Fruit fly (Drosophila melanogaster) whole organism, prepupa: ENCODE data around the gene Pgant8.

Experiments used
- Blimp-1 ChIP-seq: fragments of 200-800 bp; sonication (Bioruptor generic); optimal IDR thresholded peaks from 3 replicates; lab custom pipeline; 2017; ENCODE audit warnings: missing biosample characterization, missing genetic modification characterization, mild to moderate bottlenecking, moderate library complexity, missing genetic modification reagents
- CG10631 ChIP-seq: fragments of 200-800 bp; sonication (Bioruptor generic); optimal IDR thresholded peaks from 2 replicates; lab custom pipeline; 2016; ENCODE audit warnings: missing biosample characterization, missing genetic modification characterization
- CG10669 ChIP-seq: fragments of 200-800 bp; sonication (Bioruptor generic); optimal IDR thresholded peaks from 3 replicates; lab custom pipeline; 2018; ENCODE audit warnings: missing biosample characterization, mild to moderate bottlenecking, missing genetic modification characterization, moderate library complexity
- CG11294 ChIP-seq: fragments of 200-800 bp; sonication (Bioruptor generic); IDR thresholded peaks from 2 replicates; pipeline ENCODE4 v1.3.6; 2022; ENCODE audit warnings: missing biosample characterization, missing genetic modification characterization
- CG11762 ChIP-seq: fragments of 200-800 bp; sonication (Bioruptor generic); optimal IDR thresholded peaks from 3 replicates; lab custom pipeline; 2016; ENCODE audit warnings: missing biosample characterization, missing genetic modification characterization; ENCODE audit not compliant: insufficient read depth
- CG15336 ChIP-seq: fragments of 200-800 bp; sonication (Bioruptor generic); IDR thresholded peaks from 2 replicates; pipeline ENCODE4 v1.3.6; 2022; ENCODE audit warnings: missing biosample characterization, missing genetic modification characterization
- CG1621 ChIP-seq: fragments of 200-800 bp; sonication (Bioruptor generic); optimal IDR thresholded peaks from 3 replicates; lab custom pipeline; 2018; ENCODE audit warnings: missing biosample characterization, mild to moderate bottlenecking, missing genetic modification characterization
- CG16779 ChIP-seq: fragments of 200-800 bp; sonication (Bioruptor generic); optimal IDR thresholded peaks from 3 replicates; lab custom pipeline; 2017; ENCODE audit warnings: missing biosample characterization, mild to moderate bottlenecking, missing genetic modification characterization
- CG3032 ChIP-seq: fragments of 200-800 bp; optimal IDR thresholded peaks from 2 replicates; lab custom pipeline; 2019; ENCODE audit warnings: missing biosample characterization, mild to moderate bottlenecking, missing genetic modification characterization, moderate library complexity
- CG31627 ChIP-seq: fragments of 200-800 bp; sonication (Bioruptor generic); optimal IDR thresholded peaks from 3 replicates; lab custom pipeline; 2016; ENCODE audit warnings: missing biosample characterization, missing genetic modification characterization
- CG32006 ChIP-seq: fragments of 200-800 bp; sonication (Bioruptor generic); optimal IDR thresholded peaks from 3 replicates; lab custom pipeline; 2017; ENCODE audit warnings: missing biosample characterization, mild to moderate bottlenecking, missing genetic modification characterization
- CG34406 ChIP-seq: fragments of 200-800 bp; sonication (Bioruptor generic); optimal IDR thresholded peaks from 3 replicates; lab custom pipeline; 2016; ENCODE audit warnings: missing biosample characterization, missing genetic modification characterization
- CG3919 ChIP-seq: fragments of 200-800 bp; sonication (Bioruptor generic); optimal IDR thresholded peaks from 3 replicates; lab custom pipeline; 2016; ENCODE audit warnings: missing biosample characterization, missing genetic modification characterization
- CG4318 ChIP-seq: fragments of 200-800 bp; sonication (Bioruptor generic); optimal IDR thresholded peaks from 3 replicates; lab custom pipeline; 2017; ENCODE audit warnings: missing biosample characterization, mild to moderate bottlenecking, missing genetic modification characterization
- CG6163 ChIP-seq: fragments of 200-800 bp; sonication (Bioruptor generic); IDR thresholded peaks from 3 replicates; pipeline ENCODE4 v1.3.6; 2022; ENCODE audit warnings: missing biosample characterization, missing genetic modification characterization
- CG6276 ChIP-seq: fragments of 200-800 bp; sonication (Bioruptor generic); optimal IDR thresholded peaks from 2 replicates; lab custom pipeline; 2017; ENCODE audit warnings: missing biosample characterization, mild to moderate bottlenecking, missing genetic modification characterization
- CG6792 ChIP-seq: fragments of 200-800 bp; sonication (Bioruptor generic); optimal IDR thresholded peaks from 3 replicates; lab custom pipeline; 2016; ENCODE audit warnings: missing biosample characterization, missing genetic modification characterization
- CG6808 ChIP-seq: fragments of 200-800 bp; sonication (Bioruptor generic); optimal IDR thresholded peaks from 3 replicates; lab custom pipeline; 2017; ENCODE audit warnings: missing biosample characterization, missing genetic modification characterization, mild to moderate bottlenecking, moderate library complexity, missing genetic modification reagents
- CG6854 ChIP-seq: fragments of 200-800 bp; sonication (Bioruptor generic); optimal IDR thresholded peaks from 2 replicates; lab custom pipeline; 2017; ENCODE audit warnings: missing biosample characterization, mild to moderate bottlenecking, missing genetic modification characterization
- CG7368 ChIP-seq: fragments of 200-800 bp; sonication (Bioruptor generic); optimal IDR thresholded peaks from 3 replicates; lab custom pipeline; 2016; ENCODE audit warnings: missing biosample characterization, missing genetic modification characterization
- CG8119 ChIP-seq: fragments of 200-800 bp; sonication (Bioruptor generic); IDR thresholded peaks from 3 replicates; pipeline ENCODE4 v1.3.6; 2022; ENCODE audit warnings: missing biosample characterization, missing genetic modification characterization
- CG8319 ChIP-seq: fragments of 200-800 bp; sonication (Bioruptor generic); optimal IDR thresholded peaks from 3 replicates; lab custom pipeline; 2016; ENCODE audit warnings: missing biosample characterization, missing genetic modification characterization
- CG8632 ChIP-seq: fragments of 200-800 bp; sonication (Bioruptor generic); optimal IDR thresholded peaks from 3 replicates; lab custom pipeline; 2016; ENCODE audit warnings: missing biosample characterization, missing genetic modification characterization
- CG9139 ChIP-seq: fragments of 200-800 bp; sonication (Bioruptor generic); optimal IDR thresholded peaks from 3 replicates; lab custom pipeline; 2017; ENCODE audit warnings: missing biosample characterization, mild to moderate bottlenecking, missing genetic modification characterization
- Eip75B ChIP-seq: fragments of 200-800 bp; sonication (Bioruptor generic); optimal IDR thresholded peaks from 3 replicates; lab custom pipeline; 2016; ENCODE audit warnings: missing biosample characterization, missing genetic modification characterization
- Eip78C ChIP-seq: fragments of 200-800 bp; sonication (Bioruptor generic); peaks from one replicate; lab custom pipeline; 2016; ENCODE audit warnings: missing biosample characterization, missing genetic modification characterization
- Gug ChIP-seq: fragments of 200-800 bp; sonication (Bioruptor generic); IDR thresholded peaks from 2 replicates; pipeline ENCODE4 v1.3.6; 2022; ENCODE audit warnings: missing biosample characterization, missing genetic modification characterization
- Hr38 ChIP-seq: sonication (Bioruptor generic); optimal IDR thresholded peaks from 2 replicates; lab custom pipeline; 2016; ENCODE audit warnings: missing biosample characterization, missing genetic modification characterization
- Hr4 ChIP-seq: fragments of 200-800 bp; sonication (Bioruptor generic); optimal IDR thresholded peaks from 3 replicates; lab custom pipeline; 2016; ENCODE audit warnings: missing biosample characterization, missing genetic modification characterization
- Lpt ChIP-seq: fragments of 200-800 bp; sonication (Bioruptor generic); optimal IDR thresholded peaks from 3 replicates; lab custom pipeline; 2016; ENCODE audit warnings: missing biosample characterization, missing genetic modification characterization
- Met ChIP-seq: fragments of 200-800 bp; sonication (Bioruptor generic); optimal IDR thresholded peaks from 3 replicates; lab custom pipeline; 2016; ENCODE audit warnings: missing biosample characterization, missing genetic modification characterization
- Smox ChIP-seq: fragments of 200-800 bp; sonication (Bioruptor generic); optimal IDR thresholded peaks from 3 replicates; lab custom pipeline; 2016; ENCODE audit warnings: missing biosample characterization, missing genetic modification characterization
- Sox102F ChIP-seq: fragments of 200-800 bp; sonication (Bioruptor generic); optimal IDR thresholded peaks from 2 replicates; lab custom pipeline; 2016; ENCODE audit warnings: missing biosample characterization, mild to moderate bottlenecking, missing genetic modification characterization
- Sox14 ChIP-seq: fragments of 200-800 bp; sonication (Bioruptor generic); optimal IDR thresholded peaks from 3 replicates; lab custom pipeline; 2016; ENCODE audit warnings: missing biosample characterization, missing genetic modification characterization
- Sox15 ChIP-seq: fragments of 200-800 bp; sonication (Bioruptor generic); optimal IDR thresholded peaks from 3 replicates; lab custom pipeline; 2016; ENCODE audit warnings: missing biosample characterization, missing genetic modification characterization
- achi ChIP-seq: fragments of 200-800 bp; sonication (Bioruptor generic); optimal IDR thresholded peaks from 3 replicates; lab custom pipeline; 2016; ENCODE audit warnings: missing biosample characterization, missing genetic modification characterization
- acj6 ChIP-seq: fragments of 200-800 bp; sonication (Bioruptor generic); optimal IDR thresholded peaks from 3 replicates; lab custom pipeline; 2016; ENCODE audit warnings: missing biosample characterization, missing genetic modification characterization
- cyc ChIP-seq: fragments of 200-800 bp; sonication (Bioruptor generic); optimal IDR thresholded peaks from 3 replicates; lab custom pipeline; 2016; ENCODE audit warnings: missing biosample characterization, missing genetic modification characterization
- dsx ChIP-seq: fragments of 200-800 bp; optimal IDR thresholded peaks from 3 replicates; lab custom pipeline; 2019; ENCODE audit warnings: missing biosample characterization, mild to moderate bottlenecking, missing genetic modification characterization, moderate library complexity; ENCODE audit not compliant: poor library complexity, severe bottlenecking
- eg ChIP-seq: fragments of 200-800 bp; sonication (Bioruptor generic); IDR thresholded peaks from 3 replicates; pipeline ENCODE4 v1.3.6; 2022; ENCODE audit warnings: missing biosample characterization, missing genetic modification characterization
- esn ChIP-seq: fragments of 200-800 bp; sonication (Bioruptor generic); optimal IDR thresholded peaks from 2 replicates; lab custom pipeline; 2016; ENCODE audit warnings: missing biosample characterization, mild to moderate bottlenecking, missing genetic modification characterization, moderate library complexity
- fd59A ChIP-seq: fragments of 200-800 bp; sonication (Bioruptor generic); optimal IDR thresholded peaks from 2 replicates; lab custom pipeline; 2017; ENCODE audit warnings: missing biosample characterization, mild to moderate bottlenecking, missing genetic modification characterization, missing genetic modification reagents
- fd85E ChIP-seq: fragments of 200-800 bp; sonication (Bioruptor generic); optimal IDR thresholded peaks from 3 replicates; lab custom pipeline; 2016; ENCODE audit warnings: missing biosample characterization, missing genetic modification characterization
- fkh ChIP-seq: fragments of 200-800 bp; sonication (Bioruptor generic); optimal IDR thresholded peaks from 3 replicates; lab custom pipeline; 2017; ENCODE audit warnings: missing biosample characterization, mild to moderate bottlenecking, missing genetic modification characterization, moderate library complexity
- net ChIP-seq: fragments of 200-800 bp; sonication (Bioruptor generic); optimal IDR thresholded peaks from 3 replicates; lab custom pipeline; 2016; ENCODE audit warnings: missing biosample characterization, missing genetic modification characterization
- pdm3 ChIP-seq: fragments of 200-800 bp; sonication (Bioruptor generic); optimal IDR thresholded peaks from 3 replicates; lab custom pipeline; 2016; ENCODE audit warnings: missing biosample characterization, missing genetic modification characterization
- salr ChIP-seq, 2 experiments: fragments of 200-800 bp; sonication (Bioruptor generic); optimal IDR thresholded peaks; 3 replicates each; lab custom pipeline; 2016 to 2018; ENCODE audit warnings: missing biosample characterization in 2 of 2, missing genetic modification characterization in 2 of 2, mild to moderate bottlenecking in 1 of 2
- spab ChIP-seq: fragments of 200-800 bp; sonication (Bioruptor generic); optimal IDR thresholded peaks from 2 replicates; lab custom pipeline; 2017; ENCODE audit warnings: missing biosample characterization, mild to moderate bottlenecking, missing genetic modification characterization, missing genetic modification reagents
- svp ChIP-seq: fragments of 200-800 bp; sonication (Bioruptor generic); peaks from one replicate; lab custom pipeline; 2016; ENCODE audit warnings: missing biosample characterization, missing genetic modification characterization
- topi ChIP-seq: fragments of 200-800 bp; sonication (Bioruptor generic); optimal IDR thresholded peaks from 3 replicates; lab custom pipeline; 2016; ENCODE audit warnings: missing biosample characterization, missing genetic modification characterization
- vri ChIP-seq: fragments of 200-800 bp; sonication (Bioruptor generic); optimal IDR thresholded peaks from 3 replicates; lab custom pipeline; 2016; ENCODE audit warnings: missing biosample characterization, mild to moderate bottlenecking, missing genetic modification characterization

Pgant8 gene

dm6 chr3L:15692794-15693532 lies 9.3 kb downstream of the Pgant8 start:
- TF ChIP-seq CG7368 (GFP tag; lab: Kevin White, UChicago) (no peak), Eip78C (GFP tag; lab: Kevin White, UChicago) (peak; percentile 87), CG34406 (GFP tag; lab: Kevin White, UChicago) (peak; percentile 54), fd59A (no peak), Blimp-1 (GFP tag; lab: Kevin White, UChicago) (no peak), net (GFP tag; lab: Kevin White, UChicago) (no peak), CG8632 (GFP tag; lab: Kevin White, UChicago) (peak; percentile 56), CG1621 (tag; lab: Kevin White, UChicago) (no peak), CG8119 (GFP tag; lab: Robert Waterston, UW) (no peak), dsx (GFP tag; lab: Kevin White, UChicago) (no peak), Lpt (GFP tag; lab: Kevin White, UChicago) (no peak), CG11762 (GFP tag; lab: Kevin White, UChicago) (peak; percentile 51), Sox102F (GFP tag; lab: Kevin White, UChicago) (no peak), svp (GFP tag; lab: Kevin White, UChicago) (peak; percentile 67), CG11294 (GFP tag; lab: Robert Waterston, UW) (no peak), fd85E (GFP tag; lab: Kevin White, UChicago) (no peak), Sox14 (GFP tag; lab: Kevin White, UChicago) (no peak), achi (GFP tag; lab: Kevin White, UChicago) (peak; percentile 54), eg (GFP tag; lab: Robert Waterston, UW) (no peak), Smox (GFP tag; lab: Kevin White, UChicago) (peak; percentile 13), CG16779 (no peak), acj6 (GFP tag; lab: Kevin White, UChicago) (peak; percentile 62), Gug (GFP tag; lab: Robert Waterston, UW) (peak; percentile 14; the same call in 1 of the 2 replicates), pdm3 (peak; percentile 36), CG32006 (GFP tag; lab: Kevin White, UChicago) (peak; percentile 70), vri (GFP tag; lab: Kevin White, UChicago) (no peak), CG4318 (GFP tag; lab: Kevin White, UChicago) (peak; percentile 40), Eip75B (GFP tag; lab: Kevin White, UChicago) (no peak), CG3032 (no peak), CG6854 (no peak), esn (GFP tag; lab: Kevin White, UChicago) (peak; percentile 36), CG6276 (GFP tag; lab: Kevin White, UChicago) (peak; percentile 41), topi (GFP tag; lab: Kevin White, UChicago) (no peak), CG10631 (GFP tag; lab: Kevin White, UChicago) (peak; percentile 13), CG31627 (GFP tag; lab: Kevin White, UChicago) (no peak), CG9139 (GFP tag; lab: Kevin White, UChicago) (no peak), CG10669 (peak; percentile 8), Met (GFP tag; lab: Kevin White, UChicago) (no peak), CG8319 (GFP tag; lab: Kevin White, UChicago) (no peak), cyc (GFP tag; lab: Kevin White, UChicago) (peak; percentile 11), spab (GFP tag; lab: Kevin White, UChicago) (peak; percentile 31), Sox15 (GFP tag; lab: Kevin White, UChicago) (peak; percentile 22), CG15336 (GFP tag; lab: Robert Waterston, UW) (0 out of 2 replicates have a peak, but pooled peaks have one; percentile 8), Hr38 (GFP tag; lab: Kevin White, UChicago) (no peak), Hr4 (GFP tag; lab: Kevin White, UChicago) (peak; percentile 15), salr (GFP tag; optimal IDR thresholded peaks at IDR 0.05; lab: Kevin White, UChicago) (peak in 1 of 2 experiments; percentile 51), CG6792 (peak; percentile 33), CG3919 (GFP tag; lab: Kevin White, UChicago) (peak; percentile 52), CG6163 (GFP tag; lab: Robert Waterston, UW) (no peak), CG6808 (GFP tag; lab: Kevin White, UChicago) (no peak), fkh (GFP tag; lab: Kevin White, UChicago) (no peak)
